Worm (Caenorhabditis elegans): ENCODE results near the gene scl-26.

scl-26 gene

DNA sequence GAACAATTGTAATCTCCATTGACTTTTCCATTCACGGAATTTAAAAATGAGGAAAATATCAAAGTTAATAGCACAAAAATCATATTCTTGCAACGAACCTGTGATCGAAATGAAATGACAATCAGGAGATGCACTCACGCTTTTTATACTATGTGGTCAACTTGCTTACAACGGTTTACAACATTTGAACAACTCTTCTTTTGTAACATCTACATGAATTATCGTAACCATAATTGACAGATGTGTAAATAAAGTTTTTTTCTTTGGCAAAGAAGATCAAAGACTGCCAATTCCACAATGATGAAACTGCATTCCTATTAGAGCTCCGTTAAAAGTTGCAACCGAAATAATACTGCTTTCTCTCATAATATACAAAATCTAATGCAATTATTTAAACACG lies 38.4 kb upstream of the scl-26 start, which contains the start of gene F07C4.10:
Gene F07C4.10, minus strand, starts transcription at position 101 of the 400 bp plus-strand sequence.
- no peak for TF ChIP-seq nhr-28 (tag; optimal IDR thresholded peaks at IDR 0.05)
- no peak for TF ChIP-seq ZK546.5 (tag; optimal IDR thresholded peaks at IDR 0.05)
- no peak for TF ChIP-seq jun-1 (tag; optimal IDR thresholded peaks at IDR 0.05)
- TF ChIP-seq ceh-82 (tag; optimal IDR thresholded peaks at IDR 0.05): no peak
- no peak for TF ChIP-seq snpc-4 (tag; optimal IDR thresholded peaks at IDR 0.05)
- no peak for TF ChIP-seq ztf-11 (tag; optimal IDR thresholded peaks at IDR 0.05)
- TF ChIP-seq ceh-28 (tag; optimal IDR thresholded peaks at IDR 0.05): no peak

DNA sequence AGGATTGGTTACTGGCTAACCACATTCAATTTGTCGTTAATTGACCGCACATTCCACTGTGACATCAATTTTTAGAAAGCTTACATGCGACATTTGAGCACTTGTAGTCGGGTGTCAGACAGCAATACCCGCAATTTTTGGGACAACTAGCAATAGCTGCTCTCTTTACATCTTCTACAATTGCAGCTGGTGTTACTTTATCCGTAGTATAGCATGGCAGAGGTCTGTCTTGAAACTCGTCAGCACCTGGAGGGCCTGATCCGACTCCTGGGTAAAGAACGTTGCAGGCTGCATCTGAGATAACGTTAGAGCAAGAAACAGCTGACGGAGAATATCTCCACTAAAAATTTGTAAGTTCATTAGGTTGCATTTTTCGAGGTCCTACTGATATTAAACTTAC lies 38.0 kb upstream of the scl-26 start:
- TF ChIP-seq lin-15B (tag; optimal IDR thresholded peaks at IDR 0.05) (no peak), ceh-28 (tag; optimal IDR thresholded peaks at IDR 0.05) (no peak), nhr-237 (tag; optimal IDR thresholded peaks at IDR 0.05) (no peak), nhr-11 (tag; optimal IDR thresholded peaks at IDR 0.05) (no peak), daf-12 (tag; optimal IDR thresholded peaks at IDR 0.05) (no peak), fkh-10 (GFP tag; optimal IDR thresholded peaks at IDR 0.05) (no peak), egl-5 (tag; optimal IDR thresholded peaks at IDR 0.05) (no peak), lin-39 (tag; optimal IDR thresholded peaks at IDR 0.05) (no peak), zag-1 (tag; optimal IDR thresholded peaks at IDR 0.05) (no peak), skn-1 (tag; optimal IDR thresholded peaks at IDR 0.05) (no peak), nhr-77 (tag; optimal IDR thresholded peaks at IDR 0.05) (no peak), unc-62 (GFP tag; optimal IDR thresholded peaks at IDR 0.05) (no peak), pha-4 (tag; optimal IDR thresholded peaks at IDR 0.05) (no peak), aly-2 (tag; optimal IDR thresholded peaks at IDR 0.05) (no peak), nfya-1 (tag; optimal IDR thresholded peaks at IDR 0.05; ENCODE audit: insufficient read depth) (no peak), tbx-2 (tag; optimal IDR thresholded peaks at IDR 0.05) (no peak), elt-3 (tag; optimal IDR thresholded peaks at IDR 0.05) (no peak), eor-1 (tag; optimal IDR thresholded peaks at IDR 0.05) (no peak), ZK546.5 (tag; optimal IDR thresholded peaks at IDR 0.05) (no peak), elt-1 (tag; optimal IDR thresholded peaks at IDR 0.05) (no peak)

DNA sequence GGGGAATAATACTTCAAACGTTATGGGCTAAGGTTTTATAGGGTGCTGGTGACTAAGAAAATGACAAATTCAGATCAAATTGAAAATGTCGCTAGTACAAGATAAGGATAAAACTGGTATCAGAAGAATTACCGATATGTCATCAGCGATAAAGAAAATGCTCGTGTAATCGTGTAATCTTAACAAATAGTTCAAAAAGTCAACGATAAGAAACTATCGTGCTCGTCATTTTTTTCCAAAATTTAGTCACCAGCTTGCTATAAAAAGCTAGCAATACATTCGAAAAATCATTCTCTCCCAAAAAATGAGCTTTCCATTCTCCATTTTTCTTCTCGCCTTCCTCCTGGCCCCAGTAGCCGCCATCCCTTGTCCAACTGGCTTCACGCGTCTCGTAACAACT lies 36.5 kb upstream of the scl-26 start, which contains the start of gene clec-45:
Gene clec-45, plus strand, starts transcription at position 301 of the 400 bp plus-strand sequence.
- no peak for TF ChIP-seq ceh-16 (tag; optimal IDR thresholded peaks at IDR 0.05)
- TF ChIP-seq nhr-67 (tag; optimal IDR thresholded peaks at IDR 0.05): no peak
- TF ChIP-seq egl-27 (tag; optimal IDR thresholded peaks at IDR 0.05): no peak
- no peak for TF ChIP-seq daf-12 (tag; optimal IDR thresholded peaks at IDR 0.05)
- TF ChIP-seq egl-5 (tag; optimal IDR thresholded peaks at IDR 0.05): no peak
- no peak for TF ChIP-seq aly-2 (tag; optimal IDR thresholded peaks at IDR 0.05)
- no peak for TF ChIP-seq nhr-77 (tag; optimal IDR thresholded peaks at IDR 0.05)
- no peak for TF ChIP-seq nhr-237 (tag; optimal IDR thresholded peaks at IDR 0.05)
- TF ChIP-seq ceh-9 (tag; optimal IDR thresholded peaks at IDR 0.05): no peak

DNA sequence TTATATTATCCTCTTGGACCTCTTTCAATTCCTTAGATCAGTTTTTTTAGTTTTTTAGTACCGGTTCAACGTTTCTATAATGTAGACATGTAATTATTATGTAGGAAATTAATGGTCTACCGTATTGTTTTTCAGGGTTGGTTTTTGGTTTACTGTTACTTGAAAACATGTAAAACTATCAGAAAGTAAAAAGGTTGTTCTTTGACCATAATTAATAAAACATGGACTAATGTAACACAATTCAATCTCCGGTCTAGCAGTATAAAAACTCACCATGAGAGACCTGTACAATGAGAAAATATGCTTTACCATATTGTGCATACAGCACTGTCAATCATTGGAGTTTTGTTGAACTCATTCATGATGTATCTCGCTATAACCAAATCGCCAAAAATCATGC lies 34.1 kb upstream of the scl-26 start, which contains the start of gene srd-29:
Gene srd-29, plus strand, starts transcription at position 301 of the 400 bp plus-strand sequence.
- TF ChIP-seq elt-1 (tag; optimal IDR thresholded peaks at IDR 0.05) (no peak), pqm-1 (tag; optimal IDR thresholded peaks at IDR 0.05) (no peak), pha-4 (tag; optimal IDR thresholded peaks at IDR 0.05) (no peak), fkh-10 (GFP tag; optimal IDR thresholded peaks at IDR 0.05) (no peak), nhr-76 (tag; optimal IDR thresholded peaks at IDR 0.05) (no peak), lsy-12 (tag; optimal IDR thresholded peaks at IDR 0.05) (no peak), lin-15B (tag; optimal IDR thresholded peaks at IDR 0.05) (no peak), snpc-4 (tag; optimal IDR thresholded peaks at IDR 0.05) (no peak), hmg-11 (tag; optimal IDR thresholded peaks at IDR 0.05) (no peak), ama-1 (optimal IDR thresholded peaks at IDR 0.05) (no peak), zag-1 (tag; optimal IDR thresholded peaks at IDR 0.05) (no peak), ceh-16 (tag; optimal IDR thresholded peaks at IDR 0.05) (no peak), ZK546.5 (tag; optimal IDR thresholded peaks at IDR 0.05) (no peak)

DNA sequence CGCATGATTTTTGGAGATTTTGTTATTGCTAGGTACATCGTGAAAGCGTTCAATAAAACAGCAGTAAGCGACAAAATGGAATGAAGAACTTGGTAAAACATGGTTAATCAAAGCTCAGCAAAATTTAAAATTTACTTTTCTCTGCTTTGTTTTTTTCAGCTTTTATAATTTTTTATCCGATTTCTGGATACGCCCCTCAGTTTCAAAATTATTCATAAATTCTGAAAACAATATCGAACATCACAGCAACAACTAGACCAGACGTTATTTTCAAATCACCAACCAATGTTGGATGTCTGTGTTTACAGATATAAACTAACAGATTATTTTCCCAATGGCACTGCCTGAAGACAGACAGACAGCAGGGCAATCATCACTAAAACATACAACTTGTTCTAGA lies 33.3 kb upstream of the scl-26 start, which contains the start of gene srd-31:
Gene srd-31, minus strand, starts transcription at position 101 of the 400 bp plus-strand sequence.
- TF ChIP-seq unc-62 (GFP tag; optimal IDR thresholded peaks at IDR 0.05) (no peak), egl-5 (tag; optimal IDR thresholded peaks at IDR 0.05) (no peak), R02D3.7 (tag; optimal IDR thresholded peaks at IDR 0.05) (no peak), ZK546.5 (tag; optimal IDR thresholded peaks at IDR 0.05) (no peak), lin-39 (tag; optimal IDR thresholded peaks at IDR 0.05) (no peak)

All from whole organism, L3 larva.